Worm (Caenorhabditis elegans) whole organism, L4/young adult: ENCODE data around the gene F46C5.2.

Experiments
- dao-5 ChIP-seq: sonication (generic microtip); optimal IDR thresholded peaks from 2 replicates; lab custom pipeline; 2016; ENCODE audit warnings: missing genotype, missing genetic modification characterization, moderate library complexity, missing compliant biosample characterization
- him-1 ChIP-seq: sonication (generic microtip); optimal IDR thresholded peaks from 2 replicates; lab custom pipeline; 2016; ENCODE audit warnings: missing genotype, missing genetic modification reagents, missing genetic modification characterization, missing compliant biosample characterization

ce11 chrII:8829189-8829588, at the start of gene F46C5.2:
- no peak for TF ChIP-seq him-1 (tag; lab: Kevin White, UChicago)
- TF ChIP-seq dao-5 (tag; lab: Kevin White, UChicago): no peak
